Fruit fly (Drosophila melanogaster): ENCODE data around the gene Mur18B.

Gene Mur18B

DNA sequence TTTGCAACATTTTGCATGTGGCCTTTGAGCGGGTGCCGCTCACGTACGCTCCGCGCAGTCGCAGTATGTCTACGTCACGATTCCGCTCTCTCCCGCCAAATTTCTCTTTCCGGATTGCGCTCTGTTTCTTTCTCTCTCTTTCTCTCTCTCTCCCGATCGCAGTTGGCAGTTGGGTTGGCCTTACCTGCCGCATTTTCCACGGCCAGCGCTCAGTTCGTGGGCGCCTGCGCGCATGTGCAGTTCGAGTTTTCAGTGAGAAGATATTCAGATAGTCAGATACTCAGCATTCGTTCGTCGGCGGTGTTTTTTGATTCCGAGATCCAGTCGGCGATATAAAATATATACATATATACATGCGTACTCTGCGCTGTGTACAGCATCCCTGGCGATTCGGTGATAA is 7.4 kb downstream of the Mur18B start, which contains the start of gene CG7884 (continued):
- TF ChIP-seq Dfd (GFP tag; optimal IDR thresholded peaks at IDR 0.05) = no peak
- no peak for TF ChIP-seq unc-4 (GFP tag; IDR thresholded peaks at IDR 0.05; ENCODE audit: partially characterized antibody)
- no peak for TF ChIP-seq salm (tag; optimal IDR thresholded peaks at IDR 0.05)
- no peak for TF ChIP-seq CG2678 (tag; optimal IDR thresholded peaks at IDR 0.05)
- TF ChIP-seq CG8924 (tag; optimal IDR thresholded peaks at IDR 0.05) = no peak
- no peak for TF ChIP-seq trh (GFP tag; optimal IDR thresholded peaks at IDR 0.05)
- no peak for TF ChIP-seq Hmr (GFP tag; optimal IDR thresholded peaks at IDR 0.05)
- no peak for TF ChIP-seq CG18764 (GFP tag; optimal IDR thresholded peaks at IDR 0.05)
- no peak for TF ChIP-seq zen (tag; optimal IDR thresholded peaks at IDR 0.05)
- TF ChIP-seq CG34422 (GFP tag; IDR thresholded peaks at IDR 0.05) = 0 out of 3 replicates have a peak, but pooled peaks have one; percentile 56
- TF ChIP-seq Optix (GFP tag; IDR thresholded peaks at IDR 0.05) = 0 out of 3 replicates have a peak, but pooled peaks have one; percentile 12
- peak; percentile 27 for TF ChIP-seq HLHmδ (GFP tag; optimal IDR thresholded peaks at IDR 0.05)
- no peak for TF ChIP-seq exex (tag; optimal IDR thresholded peaks at IDR 0.05)
- no peak for TF ChIP-seq jigr1 (GFP tag; IDR thresholded peaks at IDR 0.05)
- TF ChIP-seq CG2202 (tag; optimal IDR thresholded peaks at IDR 0.05) = no peak
- TF ChIP-seq phol (tag; optimal IDR thresholded peaks at IDR 0.05) = no peak
- TF ChIP-seq ara (GFP tag; IDR thresholded peaks at IDR 0.05) = 0 out of 2 replicates have a peak, but pooled peaks have one; percentile 14
- no peak for TF ChIP-seq Atf3 (GFP tag; optimal IDR thresholded peaks at IDR 0.05)
- TF ChIP-seq sisA (GFP tag; IDR thresholded peaks at IDR 0.05) = no peak
- no peak for TF ChIP-seq Camta (GFP tag; optimal IDR thresholded peaks at IDR 0.05)
- TF ChIP-seq HLH3B (GFP tag; IDR thresholded peaks at IDR 0.05) = no peak
- TF ChIP-seq CG8765 (GFP tag; IDR thresholded peaks at IDR 0.05) = no peak
- no peak for TF ChIP-seq Scr (GFP tag; IDR thresholded peaks at IDR 0.05; ENCODE audit: partially characterized antibody)
- no peak for TF ChIP-seq eyg (GFP tag; optimal IDR thresholded peaks at IDR 0.05)
- TF ChIP-seq Dref (GFP tag; IDR thresholded peaks at IDR 0.05) = no peak
- 0 out of 3 replicates have a peak, but pooled peaks have one; percentile 53 for TF ChIP-seq CG2199 (GFP tag; IDR thresholded peaks at IDR 0.05)
- no peak for TF ChIP-seq bab2 (GFP tag; optimal IDR thresholded peaks at IDR 0.05)
- 0 out of 3 replicates have a peak, but pooled peaks have one; percentile 11 for TF ChIP-seq CG14860 (GFP tag; IDR thresholded peaks at IDR 0.05; ENCODE audit: partially characterized antibody)
- TF ChIP-seq CG11504 (tag; optimal IDR thresholded peaks at IDR 0.05) = no peak
- TF ChIP-seq ro (GFP tag; IDR thresholded peaks at IDR 0.05) = no peak
- no peak for TF ChIP-seq D19B (GFP tag; optimal IDR thresholded peaks at IDR 0.05)
- TF ChIP-seq fd3F (GFP tag; optimal IDR thresholded peaks at IDR 0.05) = no peak
- TF ChIP-seq NK7.1 (GFP tag; optimal IDR thresholded peaks at IDR 0.05) = no peak
- TF ChIP-seq CG12942 (GFP tag; optimal IDR thresholded peaks at IDR 0.05) = no peak
- TF ChIP-seq cato (GFP tag; optimal IDR thresholded peaks at IDR 0.05; ENCODE audit: borderline replicate concordance) = no peak
- peak; percentile 96 for TF ChIP-seq CG15479 (GFP tag; optimal IDR thresholded peaks at IDR 0.05)
- TF ChIP-seq CG7963 (GFP tag; IDR thresholded peaks at IDR 0.05; ENCODE audit: partially characterized antibody) = 0 out of 3 replicates have a peak, but pooled peaks have one; percentile 5
- no peak for TF ChIP-seq CG1602 (GFP tag; optimal IDR thresholded peaks at IDR 0.05)
- no peak for TF ChIP-seq ash1 (GFP tag; optimal IDR thresholded peaks at IDR 0.05)
- no peak for TF ChIP-seq CG4282 (GFP tag; optimal IDR thresholded peaks at IDR 0.05)
- no peak for TF ChIP-seq CG4360 (GFP tag; IDR thresholded peaks at IDR 0.05)
- 0 out of 3 replicates have a peak, but pooled peaks have one; percentile 38 for TF ChIP-seq zfh1 (GFP tag; IDR thresholded peaks at IDR 0.05)
- TF ChIP-seq Jarid2 (GFP tag; optimal IDR thresholded peaks at IDR 0.05) = peak; percentile 64
- TF ChIP-seq gsb (GFP tag; IDR thresholded peaks at IDR 0.05) = no peak
- no peak for TF ChIP-seq pnt (GFP tag; optimal IDR thresholded peaks at IDR 0.05)
- no peak for TF ChIP-seq gcm2 (GFP tag; optimal IDR thresholded peaks at IDR 0.05)
- no peak for TF ChIP-seq chinmo (GFP tag; IDR thresholded peaks at IDR 0.05; ENCODE audit: partially characterized antibody)
- TF ChIP-seq E2f1 (GFP tag; IDR thresholded peaks at IDR 0.05) = peak; percentile 40; the same call in 1 of the 2 replicates
- no peak for TF ChIP-seq CG17568 (GFP tag; optimal IDR thresholded peaks at IDR 0.05)
- TF ChIP-seq her (GFP tag; optimal IDR thresholded peaks at IDR 0.05) = no peak
- no peak for TF ChIP-seq CG12155 (GFP tag; optimal IDR thresholded peaks at IDR 0.05)
